Fruit fly (Drosophila melanogaster) whole organism, embryonic: ENCODE measurements around the gene lwr.
A peak's percentile ranks its signal among the peaks of the same experiment; 100 is the strongest.

Source experiments
- ATbp ChIP-seq: fragments of 200-800 bp; sonication (Bioruptor generic); optimal IDR thresholded peaks from 2 replicates; lab custom pipeline; 2017; ENCODE audit warnings: missing biosample characterization, mild to moderate bottlenecking, missing genetic modification characterization, missing genetic modification reagents
- Adf1 ChIP-seq: fragments of 200-800 bp; sonication (Bioruptor generic); IDR thresholded peaks from 2 replicates; pipeline ENCODE4 v1.3.6; 2022; ENCODE audit warnings: missing biosample characterization, missing genetic modification characterization
- Awh ChIP-seq: fragments of 200-800 bp; sonication (Bioruptor generic); IDR thresholded peaks from 2 replicates; pipeline ENCODE4, ENCODE4 v1.3.6; 2022; ENCODE audit warnings: missing biosample characterization, missing genetic modification characterization
- CG10147 ChIP-seq: fragments of 200-800 bp; sonication (Bioruptor generic); optimal IDR thresholded peaks from 2 replicates; lab custom pipeline; 2019; ENCODE audit warnings: missing biosample characterization, mild to moderate bottlenecking, missing genetic modification characterization, moderate library complexity
- CG10209 ChIP-seq: fragments of 200-800 bp; sonication (Bioruptor generic); optimal IDR thresholded peaks from 3 replicates; lab custom pipeline; 2017; ENCODE audit warnings: missing biosample characterization, mild to moderate bottlenecking, missing genetic modification characterization, missing genetic modification reagents
- CG10366 ChIP-seq: fragments of 200-800 bp; sonication (Bioruptor generic); IDR thresholded peaks from 2 replicates; pipeline ENCODE4 v1.3.6; 2022; ENCODE audit warnings: missing biosample characterization, missing genetic modification characterization
- CG11247 ChIP-seq: fragments of 200-800 bp; sonication (Bioruptor generic); IDR thresholded peaks from 2 replicates; pipeline ENCODE4 v1.3.6; 2022; ENCODE audit warnings: missing biosample characterization, missing genetic modification characterization
- CG14441 ChIP-seq: fragments of 200-800 bp; sonication (Bioruptor generic); IDR thresholded peaks from 2 replicates; pipeline ENCODE4 v1.3.6; 2022; ENCODE audit warnings: missing biosample characterization, missing genetic modification characterization
- CG14667 ChIP-seq: fragments of 200-800 bp; sonication (Bioruptor generic); IDR thresholded peaks from 2 replicates; pipeline ENCODE4 v1.3.6; 2022; ENCODE audit warnings: missing biosample characterization, missing genetic modification characterization
- CG15601 ChIP-seq: fragments of 200-800 bp; sonication (Bioruptor generic); optimal IDR thresholded peaks from 3 replicates; lab custom pipeline; 2019; ENCODE audit warnings: missing biosample characterization, mild to moderate bottlenecking, missing genetic modification characterization, moderate library complexity
- CG15696 ChIP-seq: fragments of 200-800 bp; sonication (Bioruptor generic); optimal IDR thresholded peaks from 2 replicates; lab custom pipeline; 2019; ENCODE audit warnings: missing biosample characterization, mild to moderate bottlenecking, missing genetic modification characterization, moderate library complexity
- CG17359 ChIP-seq: fragments of 200-800 bp; sonication (Bioruptor generic); optimal IDR thresholded peaks from 3 replicates; lab custom pipeline; 2018; ENCODE audit warnings: missing biosample characterization, mild to moderate bottlenecking, missing genetic modification characterization, moderate library complexity
- CG17361 ChIP-seq: fragments of 200-800 bp; sonication (Bioruptor generic); IDR thresholded peaks from 3 replicates; pipeline ENCODE4 v1.3.6; 2022; ENCODE audit warnings: missing biosample characterization, missing genetic modification characterization
- CG1792 ChIP-seq: fragments of 200-800 bp; sonication (Bioruptor generic); optimal IDR thresholded peaks from 2 replicates; lab custom pipeline; 2016; ENCODE audit warnings: missing biosample characterization, missing genetic modification characterization
- CG3281 ChIP-seq: fragments of 200-800 bp; sonication (Bioruptor generic); optimal IDR thresholded peaks from 3 replicates; lab custom pipeline; 2017; ENCODE audit warnings: missing biosample characterization, mild to moderate bottlenecking, missing genetic modification characterization
- CG33213 ChIP-seq: fragments of 200-800 bp; sonication (Bioruptor generic); optimal IDR thresholded peaks from 3 replicates; lab custom pipeline; 2016; ENCODE audit warnings: missing biosample characterization, missing genetic modification characterization
- CG3847 ChIP-seq: fragments of 200-800 bp; sonication (Bioruptor generic); IDR thresholded peaks from 2 replicates; pipeline ENCODE4 v1.3.6; 2022; ENCODE audit warnings: missing biosample characterization, missing genetic modification characterization
- CG6791 ChIP-seq: fragments of 200-800 bp; sonication (Bioruptor generic); IDR thresholded peaks from 3 replicates; pipeline ENCODE4 v1.3.6; 2022; ENCODE audit warnings: missing biosample characterization, missing genetic modification characterization; ENCODE audit not compliant: partially characterized antibody
- CG7839 ChIP-seq: fragments of 200-800 bp; sonication (Bioruptor generic); optimal IDR thresholded peaks from 3 replicates; lab custom pipeline; 2018; ENCODE audit warnings: missing biosample characterization, mild to moderate bottlenecking, missing genetic modification characterization, moderate library complexity
- D19A ChIP-seq: fragments of 200-800 bp; optimal IDR thresholded peaks from 3 replicates; lab custom pipeline; 2019; ENCODE audit warnings: missing biosample characterization, mild to moderate bottlenecking, missing genetic modification characterization, moderate library complexity
- Deaf1 ChIP-seq: fragments of 200-800 bp; optimal IDR thresholded peaks from 3 replicates; lab custom pipeline; 2019; ENCODE audit warnings: missing biosample characterization, mild to moderate bottlenecking, missing genetic modification characterization, moderate library complexity
- Doc2 ChIP-seq: fragments of 200-800 bp; sonication (Bioruptor generic); IDR thresholded peaks from 2 replicates; pipeline ENCODE4 v1.3.6; 2022; ENCODE audit warnings: missing biosample characterization, missing genetic modification characterization
- Eip74EF ChIP-seq, 2 experiments: fragments of 200-800 bp in 1 of 2; fragments of >200 bp in 1 of 2; sonication (Bioruptor generic) in 1 of 2; optimal IDR thresholded peaks; 2 replicates each; lab custom pipeline; 2017 to 2019; ENCODE audit warnings: missing biosample characterization in 2 of 2, missing genetic modification characterization in 2 of 2, mild to moderate bottlenecking in 1 of 2, moderate library complexity in 1 of 2
- Elba2 ChIP-seq: fragments of 200-800 bp; sonication (Bioruptor generic); optimal IDR thresholded peaks from 3 replicates; lab custom pipeline; 2016; ENCODE audit warnings: missing biosample characterization, missing genetic modification characterization
- Fer1 ChIP-seq: fragments of 200-800 bp; sonication (Bioruptor generic); optimal IDR thresholded peaks from 2 replicates; lab custom pipeline; 2017; ENCODE audit warnings: missing biosample characterization, mild to moderate bottlenecking, missing genetic modification characterization
- Hr39 ChIP-seq: fragments of >200 bp; optimal IDR thresholded peaks from 2 replicates; lab custom pipeline; 2017
- Meics ChIP-seq: fragments of 200-800 bp; sonication (Bioruptor generic); optimal IDR thresholded peaks from 2 replicates; lab custom pipeline; 2017; ENCODE audit warnings: missing biosample characterization, mild to moderate bottlenecking, missing genetic modification characterization
- NK7.1 ChIP-seq: fragments of 200-800 bp; sonication (Bioruptor generic); optimal IDR thresholded peaks from 3 replicates; lab custom pipeline; 2016; ENCODE audit warnings: missing biosample characterization, missing genetic modification characterization
- NfI ChIP-seq: fragments of 200-800 bp; sonication (Bioruptor generic); optimal IDR thresholded peaks from 3 replicates; lab custom pipeline; 2018; ENCODE audit warnings: missing biosample characterization, mild to moderate bottlenecking, missing genetic modification characterization, moderate library complexity
- Rx ChIP-seq: fragments of 200-800 bp; sonication (Bioruptor generic); IDR thresholded peaks from 2 replicates; pipeline ENCODE4 v1.3.6; 2022; ENCODE audit warnings: missing biosample characterization, missing genetic modification characterization
- Six4 ChIP-seq: fragments of 200-800 bp; sonication (Bioruptor generic); optimal IDR thresholded peaks from 2 replicates; lab custom pipeline; 2016; ENCODE audit warnings: missing biosample characterization, missing genetic modification characterization
- Spps ChIP-seq: fragments of 200-800 bp; sonication (Bioruptor generic); optimal IDR thresholded peaks from 2 replicates; lab custom pipeline; 2018; ENCODE audit warnings: missing biosample characterization, mild to moderate bottlenecking, missing genetic modification characterization
- Sry-β ChIP-seq: fragments of 200-800 bp; sonication (Bioruptor generic); optimal IDR thresholded peaks from 2 replicates; lab custom pipeline; 2018; ENCODE audit warnings: missing biosample characterization, mild to moderate bottlenecking, missing genetic modification characterization, moderate library complexity
- Stat92E ChIP-seq, 3 experiments: fragments of >200 bp in 2 of 3; fragments of 200-800 bp in 1 of 3; sonication (Bioruptor generic) in 1 of 3; optimal IDR thresholded peaks; 2 replicates each; lab custom pipeline; 2017 to 2019; ENCODE audit warnings: missing biosample characterization in 3 of 3, missing genetic modification characterization in 3 of 3, mild to moderate bottlenecking in 1 of 3, moderate library complexity in 1 of 3
- ase ChIP-seq: fragments of 200-800 bp; sonication (Bioruptor generic); IDR thresholded peaks from 3 replicates; pipeline ENCODE4 v1.3.6; 2022; ENCODE audit warnings: missing biosample characterization, missing genetic modification characterization
- eve ChIP-seq, 2 experiments: fragments of >200 bp; optimal IDR thresholded peaks; 2 replicates each; lab custom pipeline; 2017; ENCODE audit warnings: missing biosample characterization in 2 of 2, missing genetic modification characterization in 2 of 2
- fru ChIP-seq: fragments of >200 bp; optimal IDR thresholded peaks from 2 replicates; lab custom pipeline; 2017
- fu2 ChIP-seq: fragments of 200-800 bp; sonication (Bioruptor generic); optimal IDR thresholded peaks from 2 replicates; lab custom pipeline; 2016; ENCODE audit warnings: missing biosample characterization, missing genetic modification characterization
- jumu ChIP-seq: fragments of 200-800 bp; sonication (Bioruptor generic); optimal IDR thresholded peaks from 3 replicates; lab custom pipeline; 2016; ENCODE audit warnings: missing biosample characterization, missing genetic modification characterization
- knrl ChIP-seq: fragments of 200-800 bp; sonication (Bioruptor generic); IDR thresholded peaks from 3 replicates; pipeline ENCODE4 v1.3.6; 2022; ENCODE audit warnings: missing biosample characterization, missing genetic modification characterization; ENCODE audit not compliant: partially characterized antibody
- mam ChIP-seq: fragments of 200-800 bp; sonication (Bioruptor generic); optimal IDR thresholded peaks from 3 replicates; lab custom pipeline; 2016; ENCODE audit warnings: missing biosample characterization, missing genetic modification characterization
- row ChIP-seq: fragments of 200-800 bp; sonication (Bioruptor generic); IDR thresholded peaks from 3 replicates; pipeline ENCODE4 v1.3.6; 2022; ENCODE audit warnings: missing biosample characterization, missing genetic modification characterization
- sens ChIP-seq: fragments of 200-800 bp; sonication (Bioruptor generic); peaks from one replicate; lab custom pipeline; 2016; ENCODE audit warnings: missing biosample characterization, missing genetic modification characterization
- seq ChIP-seq: fragments of 200-800 bp; sonication (Bioruptor generic); IDR thresholded peaks from 2 replicates; pipeline ENCODE4 v1.3.6; 2022; ENCODE audit warnings: missing biosample characterization, missing genetic modification characterization
- sim ChIP-seq: fragments of 200-800 bp; sonication (Bioruptor generic); IDR thresholded peaks from 2 replicates; pipeline ENCODE4 v1.3.6; 2022; ENCODE audit warnings: missing biosample characterization, missing genetic modification characterization
- sima ChIP-seq: fragments of 200-800 bp; sonication (Bioruptor generic); optimal IDR thresholded peaks from 2 replicates; lab custom pipeline; 2016; ENCODE audit warnings: missing biosample characterization, missing genetic modification characterization
- sr ChIP-seq: fragments of 200-800 bp; sonication (Bioruptor generic); IDR thresholded peaks from 3 replicates; pipeline ENCODE4 v1.3.6; 2022; ENCODE audit warnings: missing biosample characterization, missing genetic modification characterization
- stwl ChIP-seq: fragments of 200-800 bp; sonication (Bioruptor generic); optimal IDR thresholded peaks from 3 replicates; lab custom pipeline; 2018; ENCODE audit warnings: missing biosample characterization, mild to moderate bottlenecking, missing genetic modification characterization, moderate library complexity
- vfl ChIP-seq: fragments of 200-800 bp; sonication (Bioruptor generic); optimal IDR thresholded peaks from 2 replicates; lab custom pipeline; 2016; ENCODE audit warnings: missing biosample characterization, missing genetic modification characterization
- wor ChIP-seq: fragments of 200-800 bp; sonication (Bioruptor generic); IDR thresholded peaks from 2 replicates; pipeline ENCODE4 v1.3.6; 2022; ENCODE audit warnings: missing biosample characterization, missing genetic modification characterization

lwr gene

dm6 chr2L:523165-523835, 19.1 kb downstream of the lwr start (continued):
- TF ChIP-seq Deaf1 (tag; lab: Kevin White, UChicago) (peak; percentile 99), sima (GFP tag; lab: Kevin White, UChicago) (no peak), stwl (tag; lab: Kevin White, UChicago) (peak; percentile 15), CG7839 (tag; lab: Kevin White, UChicago) (peak; percentile 42), CG14667 (no peak), Awh (0 out of 2 replicates have a peak, but pooled peaks have one; percentile 6), Meics (GFP tag; lab: Kevin White, UChicago) (peak; percentile 38), CG15601 (tag; lab: Kevin White, UChicago) (peak; percentile 6), CG10147 (GFP tag; lab: Kevin White, UChicago) (peak; percentile 36), wor (GFP tag; lab: Robert Waterston, UW) (no peak), fu2 (no peak), CG1792 (GFP tag; lab: Kevin White, UChicago) (no peak), Spps (tag; lab: Kevin White, UChicago) (no peak), ase (GFP tag; lab: Robert Waterston, UW) (no peak), CG3281 (peak; percentile 50), NK7.1 (GFP tag; lab: Kevin White, UChicago) (no peak), sr (GFP tag; lab: Robert Waterston, UW) (0 out of 3 replicates have a peak, but pooled peaks have one; percentile 42), row (peak; percentile 12; the same call in 1 of the 3 replicates), Elba2 (GFP tag; lab: Kevin White, UChicago) (no peak), CG17361 (no peak), CG17359 (peak; percentile 45), CG11247 (0 out of 2 replicates have a peak, but pooled peaks have one; percentile 1), CG3847 (GFP tag; lab: Robert Waterston, UW) (0 out of 2 replicates have a peak, but pooled peaks have one; percentile 20), CG33213 (GFP tag; lab: Kevin White, UChicago) (peak; percentile 9), jumu (no peak), eve (GFP tag; optimal IDR thresholded peaks at IDR 0.05; lab: Kevin White, UChicago) (no peak), fru (lab: Kevin White, UChicago) (no peak), Stat92E (GFP tag; optimal IDR thresholded peaks at IDR 0.05; lab: Kevin White, UChicago) (peak in 1 of 3 experiments; percentile 20), Eip74EF (GFP tag; optimal IDR thresholded peaks at IDR 0.05; lab: Kevin White, UChicago) (no peak), Sry-β (GFP tag; lab: Kevin White, UChicago) (no peak), NfI (GFP tag; lab: Kevin White, UChicago) (peak; percentile 22), Fer1 (GFP tag; lab: Kevin White, UChicago) (peak; percentile 68), sim (GFP tag; lab: Robert Waterston, UW) (no peak), knrl (GFP tag; lab: Robert Waterston, UW) (peak; percentile 45; the same call in 2 of the 3 replicates), ATbp (GFP tag; lab: Kevin White, UChicago) (peak; percentile 23), sens (GFP tag; lab: Kevin White, UChicago) (peak; percentile 74), D19A (tag; lab: Kevin White, UChicago) (peak; percentile 41), Rx (GFP tag; lab: Robert Waterston, UW) (no peak), Six4 (GFP tag; lab: Kevin White, UChicago) (no peak), CG10209 (GFP tag; lab: Kevin White, UChicago) (no peak), CG6791 (GFP tag; lab: Robert Waterston, UW) (0 out of 3 replicates have a peak, but pooled peaks have one; percentile 64), Adf1 (GFP tag; lab: Robert Waterston, UW) (peak; percentile 86), seq (GFP tag; lab: Robert Waterston, UW) (no peak), CG15696 (tag; lab: Kevin White, UChicago) (no peak), CG14441 (GFP tag; lab: Robert Waterston, UW) (no peak), Doc2 (no peak), vfl (no peak), CG10366 (0 out of 2 replicates have a peak, but pooled peaks have one; percentile 19), mam (GFP tag; lab: Kevin White, UChicago) (no peak), Hr39 (lab: Kevin White, UChicago) (no peak)
